Worm (Caenorhabditis elegans): ENCODE measurements around the gene Y54F10BM.9.

DNA sequence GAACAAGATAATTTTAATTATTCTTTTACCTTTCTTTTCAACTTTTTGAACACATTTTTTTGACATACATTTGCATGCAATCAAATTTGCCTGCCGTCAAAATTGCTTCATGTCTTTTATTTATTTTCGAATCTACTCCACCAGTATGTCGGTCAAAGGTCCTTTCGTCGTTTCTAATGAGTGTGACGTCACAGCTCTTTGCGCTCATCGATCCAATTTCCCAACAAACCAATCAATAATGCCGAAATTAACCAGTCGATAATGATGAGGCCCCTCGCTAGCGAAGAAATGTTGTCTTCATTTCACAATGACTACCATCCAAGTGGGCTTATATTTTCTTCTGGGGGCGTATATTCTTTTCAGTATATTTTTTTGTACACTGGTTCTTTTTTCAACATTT, 41.8 kb downstream of the Y54F10BM.9 start, which contains the start of gene Y54F10BM.6:
- TF ChIP-seq nhr-23 (tag; optimal IDR thresholded peaks at IDR 0.05) (no peak), ztf-4 (tag; optimal IDR thresholded peaks at IDR 0.05) (no peak), ceh-16 (tag; optimal IDR thresholded peaks at IDR 0.05) (no peak)
